Fruit fly (Drosophila melanogaster) whole organism, prepupa: Measurements from ENCODE around the gene melt.

Source experiments
- CG3032 ChIP-seq: fragments of 200-800 bp; optimal IDR thresholded peaks from 2 replicates; lab custom pipeline; 2019; ENCODE audit warnings: missing biosample characterization, mild to moderate bottlenecking, missing genetic modification characterization, moderate library complexity
- CG31627 ChIP-seq: fragments of 200-800 bp; sonication (Bioruptor generic); optimal IDR thresholded peaks from 3 replicates; lab custom pipeline; 2016; ENCODE audit warnings: missing biosample characterization, missing genetic modification characterization
- CG4318 ChIP-seq: fragments of 200-800 bp; sonication (Bioruptor generic); optimal IDR thresholded peaks from 3 replicates; lab custom pipeline; 2017; ENCODE audit warnings: missing biosample characterization, mild to moderate bottlenecking, missing genetic modification characterization
- CG6792 ChIP-seq: fragments of 200-800 bp; sonication (Bioruptor generic); optimal IDR thresholded peaks from 3 replicates; lab custom pipeline; 2016; ENCODE audit warnings: missing biosample characterization, missing genetic modification characterization
- CG8319 ChIP-seq: fragments of 200-800 bp; sonication (Bioruptor generic); optimal IDR thresholded peaks from 3 replicates; lab custom pipeline; 2016; ENCODE audit warnings: missing biosample characterization, missing genetic modification characterization
- Eip93F ChIP-seq: fragments of 200-800 bp; sonication (Bioruptor generic); optimal IDR thresholded peaks from 2 replicates; lab custom pipeline; 2016; ENCODE audit warnings: missing biosample characterization, mild to moderate bottlenecking, missing genetic modification characterization
- Hr38 ChIP-seq: sonication (Bioruptor generic); optimal IDR thresholded peaks from 2 replicates; lab custom pipeline; 2016; ENCODE audit warnings: missing biosample characterization, missing genetic modification characterization
- Lpt ChIP-seq: fragments of 200-800 bp; sonication (Bioruptor generic); optimal IDR thresholded peaks from 3 replicates; lab custom pipeline; 2016; ENCODE audit warnings: missing biosample characterization, missing genetic modification characterization
- pdm3 ChIP-seq: fragments of 200-800 bp; sonication (Bioruptor generic); optimal IDR thresholded peaks from 3 replicates; lab custom pipeline; 2016; ENCODE audit warnings: missing biosample characterization, missing genetic modification characterization

- TF ChIP-seq CG31627 (GFP tag; lab: Kevin White, UChicago) (no peak), Eip93F (GFP tag; lab: Kevin White, UChicago) (no peak), pdm3 (GFP tag; lab: Kevin White, UChicago) (no peak), CG3032 (tag; lab: Kevin White, UChicago) (no peak), CG4318 (GFP tag; lab: Kevin White, UChicago) (no peak), CG8319 (GFP tag; lab: Kevin White, UChicago) (no peak), Lpt (GFP tag; lab: Kevin White, UChicago) (no peak), CG6792 (GFP tag; lab: Kevin White, UChicago) (no peak), Hr38 (GFP tag; lab: Kevin White, UChicago) (no peak)
Measured at dm6 chr3L:7143283-7143682, 9.0 kb downstream of the melt start.
